Worm (Caenorhabditis elegans) whole organism, midembryonic: ENCODE results near the gene C08F11.7.
"Not testable (repeated sequence)": the region's sequence is repeated elsewhere in the genome, so short reads cannot be mapped to it uniquely, and the experiment has no call there.

Experiments
- T22C8.4 ChIP-seq: fragments of 200-800 bp; sonication (Bioruptor generic); IDR thresholded peaks from 2 replicates; pipeline ENCODE4 v1.3.6; 2022; ENCODE audit warnings: missing genetic modification characterization, missing compliant biosample characterization
- cog-1 ChIP-seq: sonication (generic microtip); optimal IDR thresholded peaks from 2 replicates; lab custom pipeline; 2016; ENCODE audit warnings: missing genetic modification characterization, missing compliant biosample characterization
- flt-1 ChIP-seq: fragments of 200-800 bp; sonication (Bioruptor generic); IDR thresholded peaks from 2 replicates; pipeline ENCODE4 v1.3.6; 2022; ENCODE audit warnings: missing genetic modification characterization, missing compliant biosample characterization
- klf-2 ChIP-seq: fragments of 200-800 bp; sonication (Bioruptor generic); conservative IDR thresholded peaks from 2 replicates; pipeline ENCODE4 v1.3.6; 2022; ENCODE audit warnings: missing genetic modification reagents, missing genetic modification characterization, missing compliant biosample characterization
- med-1 ChIP-seq: sonication (generic microtip); optimal IDR thresholded peaks from 2 replicates; lab custom pipeline; 2017; ENCODE audit warnings: missing genetic modification characterization, mild to moderate bottlenecking, missing compliant biosample characterization, antibody characterized with exemption, missing genetic modification reagents; ENCODE audit not compliant: insufficient read depth
- ref-1 ChIP-seq: fragments of 200-800 bp; sonication (Bioruptor generic); conservative IDR thresholded peaks from 2 replicates; pipeline ENCODE4 v1.3.6; 2022; ENCODE audit warnings: missing genetic modification reagents, missing genetic modification characterization, missing compliant biosample characterization
- tab-1 ChIP-seq: fragments of 200-800 bp; sonication (Bioruptor generic); IDR thresholded peaks from 2 replicates; pipeline ENCODE4 v1.3.6; 2022; ENCODE audit warnings: missing genetic modification characterization, missing compliant biosample characterization
- ztf-23 ChIP-seq: fragments of 200-800 bp; sonication (Bioruptor generic); IDR thresholded peaks from 2 replicates; pipeline ENCODE4 v1.3.6; 2022; ENCODE audit warnings: missing genetic modification reagents, missing genetic modification characterization, missing compliant biosample characterization
- ztf-29 ChIP-seq: fragments of 200-800 bp; sonication (Bioruptor generic); IDR thresholded peaks from 2 replicates; pipeline ENCODE4 v1.3.6; 2022; ENCODE audit warnings: missing genetic modification reagents, missing genetic modification characterization, missing compliant biosample characterization

Gene C08F11.7

ce11 chrIV:13659449-13659848, 22.4 kb downstream of the C08F11.7 start, which contains the start of gene Y45F10C.1:
Gene Y45F10C.1, minus strand, starts transcription at chrIV:13659549.
- not testable (repeated sequence) for TF ChIP-seq flt-1; ref-1 (GFP tag; lab: Robert Waterston, UW); tab-1

- TF ChIP-seq T22C8.4 (GFP tag; lab: Robert Waterston, UW); flt-1; ztf-29 (GFP tag; lab: Robert Waterston, UW): not testable (repeated sequence)
Measured at ce11 chrIV:13662570-13662969, 25.5 kb downstream of the C08F11.7 start, which contains the start of gene Y45F10C.2. Gene Y45F10C.2, minus strand, starts transcription at chrIV:13662670.

DNA sequence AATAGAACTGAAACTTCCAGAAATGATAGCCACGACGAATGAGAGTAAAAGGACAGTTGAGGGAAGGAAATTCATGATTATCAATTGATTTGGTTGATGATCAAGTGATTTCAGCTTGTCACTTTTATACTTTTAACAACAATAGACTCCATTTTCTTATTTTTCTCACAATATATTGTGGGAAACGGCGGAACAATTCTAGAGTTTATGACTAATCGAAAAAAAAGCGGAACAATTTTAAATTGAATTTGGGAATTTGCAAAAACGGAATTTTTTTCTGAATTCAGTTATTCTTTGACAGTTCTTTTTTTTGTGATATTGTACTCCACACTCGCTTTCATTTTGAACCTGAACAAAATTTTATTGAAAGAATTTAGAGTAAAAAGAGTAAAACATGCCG, 27.0 kb downstream of the C08F11.7 start, which contains the start of gene Y45F10C.4:
Gene Y45F10C.4, minus strand, starts transcription at position 101 of the 400 bp plus-strand sequence.
- TF ChIP-seq med-1 (GFP tag; lab: Kevin White, UChicago) (no peak), ztf-23 (GFP tag; lab: Robert Waterston, UW) (no peak), klf-2 (GFP tag; lab: Robert Waterston, UW) (no peak)

ce11 chrIV:13665073-13665472, 28.0 kb downstream of the C08F11.7 start:
- TF ChIP-seq tab-1 (no peak), flt-1 (no peak), ztf-29 (GFP tag; lab: Robert Waterston, UW) (no peak), med-1 (GFP tag; lab: Kevin White, UChicago) (no peak), ref-1 (GFP tag; lab: Robert Waterston, UW) (no peak), cog-1 (tag; lab: Kevin White, UChicago) (no peak), klf-2 (GFP tag; lab: Robert Waterston, UW) (no peak), T22C8.4 (GFP tag; lab: Robert Waterston, UW) (no peak), ztf-23 (GFP tag; lab: Robert Waterston, UW) (no peak)

DNA sequence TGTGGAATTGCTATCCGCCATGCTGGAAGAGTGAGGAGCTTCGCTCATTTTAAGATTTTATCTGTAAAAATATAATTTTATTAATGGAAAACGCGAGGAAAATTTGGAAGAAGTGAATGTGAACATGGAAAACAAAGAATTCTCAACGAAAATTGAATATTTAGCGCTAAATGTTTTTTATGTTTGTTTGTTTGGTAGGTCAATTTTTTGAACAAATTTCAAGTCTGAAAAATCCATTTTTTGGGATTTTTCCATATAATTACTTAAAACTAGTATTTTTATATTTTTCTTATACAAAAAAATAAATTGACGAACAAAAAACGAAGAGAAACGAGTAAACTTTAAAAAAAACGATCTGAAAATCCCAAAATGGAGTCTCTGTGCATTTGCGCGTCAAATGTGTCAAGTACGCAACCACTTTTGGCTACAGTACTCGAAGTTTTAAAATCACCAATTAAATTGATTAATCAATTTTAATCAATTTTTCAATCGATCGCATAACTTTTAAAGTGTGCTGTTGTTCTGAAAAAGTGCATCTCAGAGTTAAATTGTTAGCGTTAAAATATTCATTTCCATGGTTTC, 29.9 kb downstream of the C08F11.7 start, which contains the start of gene fbxa-215:
Gene fbxa-215, minus strand, starts transcription at position 61 of the 582 bp plus-strand sequence.
- TF ChIP-seq flt-1 (no peak), cog-1 (tag; lab: Kevin White, UChicago) (no peak), med-1 (GFP tag; lab: Kevin White, UChicago) (no peak), tab-1 (no peak), ztf-29 (GFP tag; lab: Robert Waterston, UW) (no peak), T22C8.4 (GFP tag; lab: Robert Waterston, UW) (no peak)

ce11 chrIV:13667975-13668374, 30.9 kb downstream of the C08F11.7 start:
- peak; percentile 79 for TF ChIP-seq flt-1

DNA sequence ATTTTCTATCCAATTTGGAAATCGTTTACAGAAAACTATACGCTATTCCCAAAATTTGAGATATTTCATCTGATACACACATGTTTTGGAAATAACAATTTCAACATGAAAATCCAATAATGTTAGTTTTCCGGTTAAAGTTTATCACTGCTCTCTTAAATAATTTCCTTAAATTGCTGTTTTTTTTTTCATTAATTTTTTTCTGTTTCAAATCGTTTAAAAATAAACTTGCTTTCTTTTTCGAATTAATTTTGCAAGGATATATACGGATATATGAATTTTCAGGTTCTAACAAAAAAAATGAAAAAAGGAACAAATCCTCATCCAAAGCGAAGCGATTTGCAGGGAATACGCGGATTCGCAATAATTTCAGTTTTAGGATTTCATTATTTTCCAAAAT, 36.4 kb downstream of the C08F11.7 start, which contains the start of gene oac-48:
Gene oac-48, plus strand, starts transcription at position 301 of the 400 bp plus-strand sequence.
- TF ChIP-seq ztf-23 (GFP tag; lab: Robert Waterston, UW) (no peak), flt-1 (no peak), T22C8.4 (GFP tag; lab: Robert Waterston, UW) (no peak), tab-1 (no peak), med-1 (GFP tag; lab: Kevin White, UChicago) (no peak), klf-2 (GFP tag; lab: Robert Waterston, UW) (no peak), cog-1 (tag; lab: Kevin White, UChicago) (no peak), ref-1 (GFP tag; lab: Robert Waterston, UW) (no peak), ztf-29 (GFP tag; lab: Robert Waterston, UW) (no peak)

DNA sequence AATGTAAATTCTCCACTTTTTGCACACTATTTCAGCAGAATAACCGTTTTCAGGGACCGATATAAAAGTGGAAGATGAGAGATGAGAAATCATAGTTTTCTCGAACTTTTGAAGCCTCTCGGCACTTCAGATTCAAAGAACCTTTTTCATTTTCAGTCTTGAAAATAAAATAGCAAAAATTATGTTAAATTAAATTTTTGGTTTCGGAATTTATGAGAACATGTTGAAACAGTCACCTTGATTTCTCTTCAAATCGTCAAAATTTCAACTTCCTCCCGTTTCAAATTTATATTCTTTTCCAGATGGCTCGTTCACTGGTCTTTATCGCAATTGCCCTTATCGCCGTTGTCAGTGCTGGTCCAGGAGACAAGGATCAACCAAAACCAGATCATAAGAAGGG, 41.6 kb downstream of the C08F11.7 start, which contains the start of gene srlf-26:
Gene srlf-26, plus strand, starts transcription at position 301 of the 400 bp plus-strand sequence.
- TF ChIP-seq ztf-23 (GFP tag; lab: Robert Waterston, UW) (no peak), flt-1 (no peak), cog-1 (tag; lab: Kevin White, UChicago) (no peak), med-1 (GFP tag; lab: Kevin White, UChicago) (no peak), ztf-29 (GFP tag; lab: Robert Waterston, UW) (no peak), klf-2 (GFP tag; lab: Robert Waterston, UW) (no peak), ref-1 (GFP tag; lab: Robert Waterston, UW) (no peak), T22C8.4 (GFP tag; lab: Robert Waterston, UW) (no peak), tab-1 (no peak)

DNA sequence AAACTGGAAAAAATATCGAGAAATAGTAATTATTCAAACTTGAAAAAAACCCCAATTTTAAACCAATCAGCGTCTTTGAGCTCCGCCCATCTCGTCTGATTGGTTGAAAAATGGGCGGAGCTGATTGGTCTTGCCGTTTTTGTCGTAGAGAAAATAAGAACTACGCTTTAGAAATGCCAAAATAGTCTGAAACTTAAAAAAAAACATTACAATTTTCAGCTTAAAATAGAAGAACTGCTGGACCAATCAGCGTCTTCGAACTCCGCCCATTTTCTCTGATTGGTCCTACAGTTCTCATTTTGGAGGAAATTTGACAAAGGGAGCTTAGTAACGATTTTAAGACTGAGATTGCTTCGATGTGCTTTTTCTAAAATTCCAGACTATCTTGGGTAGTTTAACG, 42.4 kb downstream of the C08F11.7 start:
- TF ChIP-seq cog-1 (tag; lab: Kevin White, UChicago) (no peak), flt-1 (no peak), ref-1 (GFP tag; lab: Robert Waterston, UW) (no peak), tab-1 (no peak), klf-2 (GFP tag; lab: Robert Waterston, UW) (no peak)

DNA sequence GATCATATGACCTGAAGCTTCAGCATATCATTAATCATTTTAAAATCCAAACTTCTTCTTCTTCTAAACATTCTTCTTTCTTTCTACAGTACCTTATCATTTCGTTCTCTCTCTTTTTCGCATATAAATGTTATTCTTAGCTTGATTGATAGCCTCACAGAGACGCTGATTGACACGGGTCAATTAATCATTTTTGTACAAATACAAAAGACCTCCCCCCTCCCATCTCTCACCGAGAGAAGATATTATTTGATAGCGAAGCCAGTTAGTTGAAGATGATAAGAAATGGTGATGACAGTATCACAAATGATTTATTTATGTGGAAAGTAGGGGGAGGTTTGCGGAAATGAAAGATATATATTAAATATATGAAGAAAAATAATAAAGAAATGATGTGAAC, 45.7 kb downstream of the C08F11.7 start:
- no peak for TF ChIP-seq klf-2 (GFP tag; lab: Robert Waterston, UW)
- TF ChIP-seq ztf-29 (GFP tag; lab: Robert Waterston, UW): no peak
- no peak for TF ChIP-seq med-1 (GFP tag; lab: Kevin White, UChicago)
- no peak for TF ChIP-seq ztf-23 (GFP tag; lab: Robert Waterston, UW)
- no peak for TF ChIP-seq tab-1
- TF ChIP-seq cog-1 (tag; lab: Kevin White, UChicago): no peak
- TF ChIP-seq T22C8.4 (GFP tag; lab: Robert Waterston, UW): no peak
- TF ChIP-seq ref-1 (GFP tag; lab: Robert Waterston, UW): no peak
- no peak for TF ChIP-seq flt-1
